Worm (Caenorhabditis elegans): ENCODE data around the gene xtr-2.

ce11 chrX:12348329-12348728 lies 33.0 kb downstream of the xtr-2 start, which contains the start of gene F42F12.14:
- TF ChIP-seq hmg-1.2 (GFP tag; IDR thresholded peaks at IDR 0.05) (no peak), lsl-1 (GFP tag; optimal IDR thresholded peaks at IDR 0.05) (no peak), F55B11.4 (tag; optimal IDR thresholded peaks at IDR 0.05; ENCODE audit: borderline replicate concordance, insufficient read depth) (no peak), pha-4 (tag; optimal IDR thresholded peaks at IDR 0.05) (no peak), T07F8.4 (tag; optimal IDR thresholded peaks at IDR 0.05) (no peak), efl-1 (GFP tag; optimal IDR thresholded peaks at IDR 0.05) (no peak), ama-1 (optimal IDR thresholded peaks at IDR 0.05) (no peak), ama-1 (GFP tag; optimal IDR thresholded peaks at IDR 0.05) (no peak), F57C9.4 (tag; optimal IDR thresholded peaks at IDR 0.05) (no peak), F49E8.2 (tag; optimal IDR thresholded peaks at IDR 0.05; ENCODE audit: insufficient read depth) (no peak), ccch-3 (GFP tag; optimal IDR thresholded peaks at IDR 0.05) (no peak), nhr-179 (tag; optimal IDR thresholded peaks at IDR 0.05) (no peak), ceh-79 (tag; optimal IDR thresholded peaks at IDR 0.05) (no peak), mcd-1 (GFP tag; IDR thresholded peaks at IDR 0.05) (no peak)

Measured in whole organism, young adult.